Worm (Caenorhabditis elegans): ENCODE results near the gene gar-2.

The gar-2 gene

ce11 chrIII:6317345-6317744 is 8.2 kb downstream of the gar-2 start:
- TF ChIP-seq fkh-2 (tag; optimal IDR thresholded peaks at IDR 0.05), result no peak
- TF ChIP-seq hmg-11 (tag; optimal IDR thresholded peaks at IDR 0.05), result no peak
- no peak for TF ChIP-seq nfya-1 (tag; optimal IDR thresholded peaks at IDR 0.05; ENCODE audit: insufficient read depth)
- TF ChIP-seq mdl-1 (tag; optimal IDR thresholded peaks at IDR 0.05), result no peak
- TF ChIP-seq nhr-76 (tag; optimal IDR thresholded peaks at IDR 0.05), result no peak
- peak; percentile 96 for TF ChIP-seq fkh-10 (GFP tag; optimal IDR thresholded peaks at IDR 0.05)
- no peak for TF ChIP-seq jun-1 (tag; optimal IDR thresholded peaks at IDR 0.05)

DNA sequence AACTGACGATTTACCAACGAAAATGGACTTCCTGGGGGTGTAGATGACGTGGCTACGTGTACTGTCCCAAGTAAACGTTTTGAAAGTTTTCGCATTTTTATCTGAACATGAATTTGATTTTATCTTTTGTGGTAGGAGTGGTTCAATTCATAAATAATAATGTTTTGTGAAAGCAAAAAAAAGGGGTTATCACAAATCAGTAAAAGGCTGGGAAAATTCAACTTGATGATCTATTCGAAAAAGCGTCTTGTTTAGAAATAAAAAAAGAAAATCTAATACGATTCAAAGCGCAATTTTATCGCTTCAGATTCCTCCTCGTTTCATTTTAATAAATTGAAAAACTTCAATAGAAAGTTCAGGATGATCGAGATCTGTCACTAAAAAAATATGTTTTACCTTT is 15.0 kb downstream of the gar-2 start, which contains the start of gene C56G2.5:
C56G2.5 (minus strand) TSS at position 101 of the 400 bp plus-strand sequence.
- TF ChIP-seq ama-1 (optimal IDR thresholded peaks at IDR 0.05) (no peak), nfya-1 (tag; optimal IDR thresholded peaks at IDR 0.05; ENCODE audit: insufficient read depth) (no peak), daf-12 (tag; optimal IDR thresholded peaks at IDR 0.05) (no peak), snpc-4 (tag; optimal IDR thresholded peaks at IDR 0.05) (no peak), fkh-10 (GFP tag; optimal IDR thresholded peaks at IDR 0.05) (no peak), nhr-237 (tag; optimal IDR thresholded peaks at IDR 0.05) (no peak)

ce11 chrIII:6331211-6331782 is 22.1 kb downstream of the gar-2 start, which contains the start of gene C56G2.4:
Gene C56G2.4, plus strand, starts transcription at chrIII:6331732.
- no peak for TF ChIP-seq elt-1 (tag; optimal IDR thresholded peaks at IDR 0.05)
- TF ChIP-seq lsy-12 (tag; optimal IDR thresholded peaks at IDR 0.05), result no peak
- TF ChIP-seq skn-1 (tag; optimal IDR thresholded peaks at IDR 0.05), result no peak
- no peak for TF ChIP-seq mml-1 (tag; optimal IDR thresholded peaks at IDR 0.05)
- TF ChIP-seq fkh-2 (tag; optimal IDR thresholded peaks at IDR 0.05), result no peak
- TF ChIP-seq zag-1 (tag; optimal IDR thresholded peaks at IDR 0.05), result no peak
- TF ChIP-seq nhr-76 (tag; optimal IDR thresholded peaks at IDR 0.05), result no peak
- no peak for TF ChIP-seq elt-2 (tag; optimal IDR thresholded peaks at IDR 0.05)
- TF ChIP-seq ceh-82 (tag; optimal IDR thresholded peaks at IDR 0.05), result no peak
- TF ChIP-seq ceh-16 (tag; optimal IDR thresholded peaks at IDR 0.05), result no peak
- TF ChIP-seq pqm-1 (tag; optimal IDR thresholded peaks at IDR 0.05), result no peak
- TF ChIP-seq ZK546.5 (tag; optimal IDR thresholded peaks at IDR 0.05), result no peak
- no peak for TF ChIP-seq lin-39 (tag; optimal IDR thresholded peaks at IDR 0.05)
- no peak for TF ChIP-seq ceh-28 (tag; optimal IDR thresholded peaks at IDR 0.05)
- TF ChIP-seq snpc-4 (tag; optimal IDR thresholded peaks at IDR 0.05), result no peak
- no peak for TF ChIP-seq nhr-12 (tag; optimal IDR thresholded peaks at IDR 0.05)
- no peak for TF ChIP-seq fkh-10 (GFP tag; optimal IDR thresholded peaks at IDR 0.05)
- no peak for TF ChIP-seq nfya-1 (tag; optimal IDR thresholded peaks at IDR 0.05; ENCODE audit: insufficient read depth)
- no peak for TF ChIP-seq nhr-77 (tag; optimal IDR thresholded peaks at IDR 0.05)
- no peak for TF ChIP-seq ztf-4 (tag; optimal IDR thresholded peaks at IDR 0.05)

DNA sequence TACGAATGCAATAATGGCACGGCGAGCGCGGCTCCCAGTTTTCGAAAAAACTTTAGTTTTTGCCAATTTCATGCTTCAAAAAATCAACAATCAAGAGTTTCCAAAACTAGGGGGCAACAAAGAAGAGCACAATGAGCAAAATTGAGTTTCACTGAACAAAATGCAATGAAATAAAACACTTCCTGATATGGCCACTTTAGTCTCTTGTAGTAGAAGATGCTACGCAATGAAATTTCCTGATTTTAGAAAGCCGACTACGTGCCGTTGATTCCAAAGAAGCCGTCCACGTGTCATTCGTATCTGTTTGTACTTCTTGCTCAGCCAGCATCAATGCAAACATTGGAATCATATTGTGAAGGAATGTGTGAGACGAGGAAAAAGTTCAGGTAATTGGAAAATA is 25.2 kb downstream of the gar-2 start:
- TF ChIP-seq sea-2 (GFP tag; optimal IDR thresholded peaks at IDR 0.05), result no peak
- no peak for TF ChIP-seq nhr-28 (tag; optimal IDR thresholded peaks at IDR 0.05)
- TF ChIP-seq fkh-10 (GFP tag; optimal IDR thresholded peaks at IDR 0.05), result peak; percentile 55

DNA sequence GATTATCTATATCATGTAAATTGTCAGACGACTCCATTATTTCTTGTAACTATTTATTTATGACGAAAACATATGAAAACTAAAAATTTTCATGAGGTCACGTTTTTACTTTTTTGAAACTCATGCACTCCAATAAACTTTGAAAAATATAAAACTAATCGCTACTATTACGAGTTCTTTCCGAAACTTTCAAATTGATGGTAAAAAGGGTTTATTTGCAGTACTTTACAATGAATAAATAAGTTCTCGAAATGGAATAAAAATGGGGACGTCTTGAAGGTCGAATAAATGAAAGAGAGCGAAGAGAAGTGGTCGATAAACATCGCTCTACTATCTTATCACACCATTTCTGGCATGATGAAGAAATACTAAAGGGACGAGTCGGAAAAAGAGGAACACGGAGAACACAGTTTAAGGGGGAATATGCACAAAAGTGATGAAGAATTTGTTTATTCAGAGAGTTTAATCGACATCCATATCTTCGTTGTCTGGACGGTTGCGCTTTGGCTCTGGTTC is 30.8 kb downstream of the gar-2 start, which contains the start of gene let-767:
let-767 (minus strand) TSS at position 51 of the 516 bp plus-strand sequence.
- TF ChIP-seq elt-3 (tag; optimal IDR thresholded peaks at IDR 0.05) (peak in 1 of 3 experiments; percentile 89), mml-1 (tag; optimal IDR thresholded peaks at IDR 0.05) (no peak), fkh-2 (tag; optimal IDR thresholded peaks at IDR 0.05) (no peak), ceh-16 (tag; optimal IDR thresholded peaks at IDR 0.05) (no peak), elt-2 (tag; optimal IDR thresholded peaks at IDR 0.05) (peak; percentile 29), nhr-23 (tag; optimal IDR thresholded peaks at IDR 0.05) (peak; percentile 15), ceh-9 (tag; optimal IDR thresholded peaks at IDR 0.05) (no peak)

DNA sequence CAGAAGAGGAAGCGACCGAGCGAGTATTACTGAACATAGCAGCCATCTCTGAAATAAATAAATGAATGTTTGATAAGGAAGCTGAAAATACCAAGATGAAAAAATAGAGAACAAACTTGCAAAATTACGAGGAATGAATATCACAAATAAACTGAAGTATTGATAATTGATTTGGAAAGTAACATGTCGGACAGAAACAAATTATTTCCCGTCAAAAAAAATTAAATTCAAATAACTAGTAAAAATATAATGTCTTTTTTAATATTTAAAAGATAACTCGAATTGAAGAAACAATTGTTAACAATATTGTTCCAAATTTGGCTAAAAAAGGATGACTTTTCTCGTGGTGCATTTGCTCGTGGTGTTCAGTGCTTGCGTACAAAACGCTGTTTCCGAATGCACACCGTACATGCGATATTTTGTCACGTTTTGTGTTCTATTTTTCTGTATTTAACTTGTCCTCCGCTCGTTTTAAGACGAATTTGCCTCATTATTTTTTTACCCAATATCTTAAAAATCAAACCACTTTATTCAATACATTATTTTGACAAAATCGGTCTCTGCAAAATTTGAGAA is 32.8 kb downstream of the gar-2 start, which contains the start of gene rpn-13:
rpn-13 (minus strand) TSS at position 51 of the 576 bp plus-strand sequence.
- TF ChIP-seq fkh-10 (GFP tag; optimal IDR thresholded peaks at IDR 0.05) (no peak), skn-1 (tag; optimal IDR thresholded peaks at IDR 0.05) (peak; percentile 98), pqm-1 (tag; optimal IDR thresholded peaks at IDR 0.05) (no peak), elt-1 (tag; optimal IDR thresholded peaks at IDR 0.05) (no peak), nhr-43 (tag; optimal IDR thresholded peaks at IDR 0.05; ENCODE audit: poor library complexity, severe bottlenecking) (no peak), nhr-11 (tag; optimal IDR thresholded peaks at IDR 0.05) (no peak), ztf-4 (tag; optimal IDR thresholded peaks at IDR 0.05) (no peak), nhr-76 (tag; optimal IDR thresholded peaks at IDR 0.05) (no peak), ama-1 (optimal IDR thresholded peaks at IDR 0.05) (peak; percentile 0), tbx-2 (tag; optimal IDR thresholded peaks at IDR 0.05) (no peak), nhr-25 (tag; optimal IDR thresholded peaks at IDR 0.05) (peak; percentile 21), nhr-67 (tag; optimal IDR thresholded peaks at IDR 0.05) (no peak), egl-27 (tag; optimal IDR thresholded peaks at IDR 0.05) (no peak), nhr-237 (tag; optimal IDR thresholded peaks at IDR 0.05) (no peak), elt-2 (tag; optimal IDR thresholded peaks at IDR 0.05) (peak; percentile 15), pha-4 (tag; optimal IDR thresholded peaks at IDR 0.05) (peak; percentile 78), ceh-28 (tag; optimal IDR thresholded peaks at IDR 0.05) (no peak), sea-2 (GFP tag; optimal IDR thresholded peaks at IDR 0.05) (no peak), zag-1 (tag; optimal IDR thresholded peaks at IDR 0.05) (no peak), fkh-2 (tag; optimal IDR thresholded peaks at IDR 0.05) (no peak), egl-5 (tag; optimal IDR thresholded peaks at IDR 0.05) (no peak), unc-39 (tag; optimal IDR thresholded peaks at IDR 0.05) (no peak)
